Worm (Caenorhabditis elegans): ENCODE measurements around the gene ZK1248.15.

ce11 chrII:5860621-5861020, 22.3 kb upstream of the ZK1248.15 start:
- TF ChIP-seq F44E2.7 (GFP tag; IDR thresholded peaks at IDR 0.05): no peak
- TF ChIP-seq snpc-4 (tag; optimal IDR thresholded peaks at IDR 0.05): no peak
- TF ChIP-seq lin-13 (GFP tag; optimal IDR thresholded peaks at IDR 0.05): no peak
- TF ChIP-seq sdz-12 (GFP tag; optimal IDR thresholded peaks at IDR 0.05): no peak
- TF ChIP-seq unc-62 (GFP tag; optimal IDR thresholded peaks at IDR 0.05 in 1 of 2): no peak
- no peak for TF ChIP-seq unc-62 (tag; optimal IDR thresholded peaks at IDR 0.05)
- TF ChIP-seq dpl-1 (GFP tag; optimal IDR thresholded peaks at IDR 0.05): no peak
- TF ChIP-seq nhr-11 (tag; optimal IDR thresholded peaks at IDR 0.05): no peak
- no peak for TF ChIP-seq aly-2 (tag; optimal IDR thresholded peaks at IDR 0.05)
- no peak for TF ChIP-seq nhr-237 (tag; optimal IDR thresholded peaks at IDR 0.05)
- no peak for TF ChIP-seq nhr-25 (tag; optimal IDR thresholded peaks at IDR 0.05; ENCODE audit: borderline replicate concordance, insufficient read depth)
- no peak for TF ChIP-seq F37D6.2 (tag; optimal IDR thresholded peaks at IDR 0.05)
- no peak for TF ChIP-seq ztf-11 (tag; optimal IDR thresholded peaks at IDR 0.05)
- TF ChIP-seq pha-4 (GFP tag; IDR thresholded peaks at IDR 0.05): no peak
- TF ChIP-seq pha-4 (tag; optimal IDR thresholded peaks at IDR 0.05): no peak

Measured in whole organism, L4 larva.